Fruit fly (Drosophila melanogaster) whole organism, embryonic: ENCODE results near the gene MED14.

Experiments
- CG12219 ChIP-seq: fragments of 200-800 bp; sonication (Bioruptor generic); optimal IDR thresholded peaks from 3 replicates; lab custom pipeline; 2018; ENCODE audit warnings: missing biosample characterization, mild to moderate bottlenecking, missing genetic modification characterization
- CG1792 ChIP-seq: fragments of 200-800 bp; sonication (Bioruptor generic); optimal IDR thresholded peaks from 2 replicates; lab custom pipeline; 2016; ENCODE audit warnings: missing biosample characterization, missing genetic modification characterization
- CG7839 ChIP-seq: fragments of 200-800 bp; sonication (Bioruptor generic); optimal IDR thresholded peaks from 3 replicates; lab custom pipeline; 2018; ENCODE audit warnings: missing biosample characterization, mild to moderate bottlenecking, missing genetic modification characterization, moderate library complexity
- yki ChIP-seq: fragments of >200 bp; optimal IDR thresholded peaks from 3 replicates; lab custom pipeline; 2018

- TF ChIP-seq CG1792 (GFP tag; lab: Kevin White, UChicago) (no peak), CG7839 (no peak), yki (lab: Kevin White, UChicago) (no peak), CG12219 (GFP tag; lab: Kevin White, UChicago) (no peak)
These were observed 795 bp upstream of the MED14 start for dm6 chr3L:592251-592650.
